Fruit fly (Drosophila melanogaster) whole organism: ENCODE measurements around the gene CG10657.

Source experiments
- CG8478 ChIP-seq: fragments of >200 bp; optimal IDR thresholded peaks from 2 replicates; lab custom pipeline; 2018; ENCODE audit warnings: inconsistent platforms
- Dll ChIP-seq: fragments of >200 bp; optimal IDR thresholded peaks from 2 replicates; lab custom pipeline; 2017
- EcR ChIP-seq, 2 experiments: fragments of >200 bp; optimal IDR thresholded peaks; 2 replicates each; lab custom pipeline; 2017; ENCODE audit warnings: missing biosample characterization in 2 of 2, missing genetic modification characterization in 2 of 2, missing genetic modification reagents in 2 of 2
- pan ChIP-seq: fragments of >200 bp; optimal IDR thresholded peaks from 2 replicates; lab custom pipeline; 2017
- psq ChIP-seq: fragments of >200 bp; optimal IDR thresholded peaks from 2 replicates; lab custom pipeline; 2017
- usp ChIP-seq: fragments of >200 bp; optimal IDR thresholded peaks from 2 replicates; lab custom pipeline; 2017; ENCODE audit warnings: missing biosample characterization, missing genetic modification characterization, mixed read lengths

- TF ChIP-seq Dll (lab: Kevin White, UChicago) (no peak), usp (GFP tag; lab: Kevin White, UChicago) (no peak), pan (no peak), psq (lab: Kevin White, UChicago) (no peak), CG8478 (no peak), EcR (GFP tag; optimal IDR thresholded peaks at IDR 0.05; lab: Kevin White, UChicago) (no peak)
Measured at dm6 chr3L:12469684-12470083, 27.3 kb downstream of the CG10657 start, which contains the start of gene CG32102.
